Worm (Caenorhabditis elegans): ENCODE measurements around the gene F39C12.1.

Gene F39C12.1

DNA sequence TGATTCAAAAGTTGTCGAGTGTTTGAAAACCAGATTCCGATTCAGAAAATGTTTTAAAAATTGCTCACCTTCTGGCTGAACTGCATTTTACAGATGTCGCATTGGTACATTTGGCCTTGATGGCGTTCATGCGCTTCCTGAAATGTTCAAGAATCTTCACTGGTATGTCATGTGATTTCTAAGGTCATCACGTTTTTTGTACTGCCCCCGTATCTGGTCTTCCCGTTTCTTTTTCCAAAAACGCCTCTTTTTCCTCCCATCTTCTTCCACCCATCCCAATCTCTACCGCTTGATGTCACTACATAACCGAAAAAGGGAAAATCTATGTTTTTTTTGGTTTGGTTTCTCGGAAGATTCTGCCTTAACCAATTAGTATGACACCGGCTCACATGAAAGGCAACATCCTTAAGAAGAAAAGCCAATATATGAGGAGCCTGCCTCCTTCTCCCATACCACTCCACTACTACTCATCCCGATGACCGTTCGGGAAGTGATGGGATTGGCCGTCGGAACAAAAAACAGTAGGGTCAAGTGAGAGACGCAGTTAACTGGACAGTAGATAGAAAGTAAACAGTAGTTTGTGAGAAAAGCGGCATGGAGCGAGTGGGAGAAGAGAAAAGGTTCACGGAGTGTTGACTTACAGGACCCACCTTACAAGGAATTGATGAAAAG lies 43.1 kb downstream of the F39C12.1 start:
- no peak for TF ChIP-seq nhr-237 (tag; optimal IDR thresholded peaks at IDR 0.05)
- peak; percentile 61 for TF ChIP-seq nhr-25 (tag; optimal IDR thresholded peaks at IDR 0.05)
- peak; percentile 7 for TF ChIP-seq nfya-1 (tag; optimal IDR thresholded peaks at IDR 0.05; ENCODE audit: insufficient read depth)
- no peak for TF ChIP-seq ZK546.5 (tag; optimal IDR thresholded peaks at IDR 0.05)
- peak; percentile 58 for TF ChIP-seq pha-4 (tag; optimal IDR thresholded peaks at IDR 0.05)

DNA sequence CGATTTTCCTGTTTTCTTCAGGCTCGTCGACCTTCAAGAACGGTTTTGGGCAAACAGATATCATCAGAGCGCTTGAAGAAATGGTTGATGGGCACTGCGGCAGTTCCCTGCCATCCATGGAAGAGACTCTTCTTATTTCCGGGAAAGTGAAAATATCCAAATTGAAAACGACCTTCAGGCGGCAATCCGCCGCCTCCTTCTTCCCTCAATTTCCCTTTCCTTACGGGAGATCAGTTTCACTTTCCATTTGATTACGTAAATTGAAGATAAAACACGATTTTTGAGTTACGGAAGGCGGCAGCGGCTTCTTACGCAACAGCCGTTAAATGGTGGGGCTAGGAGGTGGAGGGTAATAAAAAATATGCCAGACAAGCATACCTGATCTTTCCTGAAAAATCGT lies 43.8 kb downstream of the F39C12.1 start:
- TF ChIP-seq egl-27 (tag; optimal IDR thresholded peaks at IDR 0.05) (no peak), hmg-11 (tag; optimal IDR thresholded peaks at IDR 0.05) (no peak), jun-1 (tag; optimal IDR thresholded peaks at IDR 0.05) (no peak), nhr-25 (tag; optimal IDR thresholded peaks at IDR 0.05) (peak; percentile 27)

ce11 chrX:4808737-4809136 lies 44.3 kb downstream of the F39C12.1 start:
- no peak for TF ChIP-seq lsy-12 (tag; optimal IDR thresholded peaks at IDR 0.05)
- TF ChIP-seq pqm-1 (tag; optimal IDR thresholded peaks at IDR 0.05): no peak
- TF ChIP-seq mml-1 (tag; optimal IDR thresholded peaks at IDR 0.05): no peak
- TF ChIP-seq elt-2 (tag; optimal IDR thresholded peaks at IDR 0.05): no peak
- no peak for TF ChIP-seq nhr-76 (tag; optimal IDR thresholded peaks at IDR 0.05)
- TF ChIP-seq snpc-4 (tag; optimal IDR thresholded peaks at IDR 0.05): no peak
- peak; percentile 57 for TF ChIP-seq nfya-1 (tag; optimal IDR thresholded peaks at IDR 0.05; ENCODE audit: insufficient read depth)
- TF ChIP-seq nhr-12 (tag; optimal IDR thresholded peaks at IDR 0.05): no peak
- TF ChIP-seq unc-62 (GFP tag; optimal IDR thresholded peaks at IDR 0.05): no peak
- TF ChIP-seq aly-2 (tag; optimal IDR thresholded peaks at IDR 0.05): no peak
- TF ChIP-seq lin-15B (tag; optimal IDR thresholded peaks at IDR 0.05): no peak
- no peak for TF ChIP-seq fos-1 (tag; optimal IDR thresholded peaks at IDR 0.05)
- no peak for TF ChIP-seq eor-1 (tag; optimal IDR thresholded peaks at IDR 0.05)
- no peak for TF ChIP-seq ztf-11 (tag; optimal IDR thresholded peaks at IDR 0.05)
- no peak for TF ChIP-seq daf-12 (tag; optimal IDR thresholded peaks at IDR 0.05)
- peak; percentile 23 for TF ChIP-seq nhr-23 (tag; optimal IDR thresholded peaks at IDR 0.05)

- TF ChIP-seq unc-62 (GFP tag; optimal IDR thresholded peaks at IDR 0.05) (no peak), nhr-11 (tag; optimal IDR thresholded peaks at IDR 0.05) (no peak), lin-39 (tag; optimal IDR thresholded peaks at IDR 0.05) (peak; percentile 53), R02D3.7 (tag; optimal IDR thresholded peaks at IDR 0.05) (no peak), ZK546.5 (tag; optimal IDR thresholded peaks at IDR 0.05) (no peak), ceh-28 (tag; optimal IDR thresholded peaks at IDR 0.05) (no peak), egl-5 (tag; optimal IDR thresholded peaks at IDR 0.05) (peak; percentile 90), pqm-1 (tag; optimal IDR thresholded peaks at IDR 0.05) (no peak), elt-1 (tag; optimal IDR thresholded peaks at IDR 0.05) (no peak), aly-2 (tag; optimal IDR thresholded peaks at IDR 0.05) (no peak), nhr-25 (tag; optimal IDR thresholded peaks at IDR 0.05) (no peak)
These were observed 49.1 kb downstream of the F39C12.1 start for ce11 chrX:4803942-4804341.

ce11 chrX:4802255-4802654 lies 50.7 kb downstream of the F39C12.1 start:
- TF ChIP-seq hmg-11 (tag; optimal IDR thresholded peaks at IDR 0.05) (no peak), nhr-76 (tag; optimal IDR thresholded peaks at IDR 0.05) (no peak), elt-1 (tag; optimal IDR thresholded peaks at IDR 0.05) (no peak), ZK546.5 (tag; optimal IDR thresholded peaks at IDR 0.05) (no peak), lin-39 (tag; optimal IDR thresholded peaks at IDR 0.05) (peak; percentile 95), unc-62 (GFP tag; optimal IDR thresholded peaks at IDR 0.05) (peak; percentile 56), ceh-28 (tag; optimal IDR thresholded peaks at IDR 0.05) (no peak)

DNA sequence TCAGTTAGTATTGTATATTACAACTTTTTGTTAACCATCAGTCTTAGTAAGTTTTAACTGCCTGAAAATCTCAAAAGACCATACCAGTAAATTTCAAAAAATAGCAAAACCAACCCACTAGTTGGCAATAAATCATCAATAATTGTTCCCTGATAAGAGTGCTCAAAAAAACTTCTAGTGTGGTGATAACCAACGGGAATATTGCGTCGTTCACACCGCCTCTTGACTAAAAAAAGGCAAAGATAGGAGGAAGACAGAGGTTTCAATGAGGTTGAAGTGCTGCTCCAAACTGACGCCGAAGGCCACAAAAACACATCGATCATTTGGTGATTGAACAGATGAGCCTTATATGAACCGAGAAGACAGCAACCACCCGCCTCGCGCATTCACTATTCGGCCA lies 52.1 kb downstream of the F39C12.1 start:
- no peak for TF ChIP-seq fkh-2 (tag; optimal IDR thresholded peaks at IDR 0.05)
- TF ChIP-seq ama-1 (optimal IDR thresholded peaks at IDR 0.05): no peak
- no peak for TF ChIP-seq nhr-25 (tag; optimal IDR thresholded peaks at IDR 0.05)
- no peak for TF ChIP-seq aly-2 (tag; optimal IDR thresholded peaks at IDR 0.05)
- TF ChIP-seq nhr-28 (tag; optimal IDR thresholded peaks at IDR 0.05): no peak
- peak; percentile 26 for TF ChIP-seq elt-2 (tag; optimal IDR thresholded peaks at IDR 0.05)
- no peak for TF ChIP-seq lsy-12 (tag; optimal IDR thresholded peaks at IDR 0.05)
- TF ChIP-seq mdl-1 (tag; optimal IDR thresholded peaks at IDR 0.05): no peak

Measured in whole organism, L3 larva.